Worm (Caenorhabditis elegans): Measurements from ENCODE around the gene ubc-22.
A peak's percentile ranks its signal among the peaks of the same experiment; 100 is the strongest.

The ubc-22 gene

ce11 chrX:8835405-8835804 is 33.6 kb downstream of the ubc-22 start, which contains the start of gene sec-15:
Gene sec-15 (minus strand): TSS chrX:8835715.
- TF ChIP-seq mdl-1 (tag; optimal IDR thresholded peaks at IDR 0.05): no peak
- TF ChIP-seq sem-4 (tag; optimal IDR thresholded peaks at IDR 0.05): no peak
- no peak for TF ChIP-seq alr-1 (tag; optimal IDR thresholded peaks at IDR 0.05)
- TF ChIP-seq C34F6.9 (tag; optimal IDR thresholded peaks at IDR 0.05): no peak
- no peak for TF ChIP-seq F13H6.1 (tag; optimal IDR thresholded peaks at IDR 0.05)
- TF ChIP-seq nhr-25 (tag; optimal IDR thresholded peaks at IDR 0.05): no peak
- no peak for TF ChIP-seq sma-9 (GFP tag; optimal IDR thresholded peaks at IDR 0.05)
- no peak for TF ChIP-seq sma-9 (tag; optimal IDR thresholded peaks at IDR 0.05)
- no peak for TF ChIP-seq ztf-1 (GFP tag; conservative IDR thresholded peaks at IDR 0.05)
- TF ChIP-seq unc-55 (GFP tag; optimal IDR thresholded peaks at IDR 0.05): no peak
- TF ChIP-seq egl-27 (tag; optimal IDR thresholded peaks at IDR 0.05): no peak
- TF ChIP-seq lin-39 (tag; optimal IDR thresholded peaks at IDR 0.05): no peak
- TF ChIP-seq lin-13 (GFP tag; optimal IDR thresholded peaks at IDR 0.05): no peak
- TF ChIP-seq unc-39 (tag; optimal IDR thresholded peaks at IDR 0.05): no peak
- TF ChIP-seq blmp-1 (tag; optimal IDR thresholded peaks at IDR 0.05; ENCODE audit: insufficient read depth): no peak

ce11 chrX:8831162-8831561 is 37.8 kb downstream of the ubc-22 start, which contains the start of gene C28G1.6:
Gene C28G1.6 (minus strand): TSS chrX:8831262.
- peak; percentile 11 for TF ChIP-seq fos-1 (tag; optimal IDR thresholded peaks at IDR 0.05)
- TF ChIP-seq ztf-1 (GFP tag; conservative IDR thresholded peaks at IDR 0.05): no peak
- TF ChIP-seq mab-5 (tag; optimal IDR thresholded peaks at IDR 0.05): no peak

ce11 chrX:8828365-8828764 is 40.6 kb downstream of the ubc-22 start, which contains the start of gene rcs-1:
Gene rcs-1 (minus strand): TSS chrX:8828540.
- TF ChIP-seq fos-1 (tag; optimal IDR thresholded peaks at IDR 0.05): peak; percentile 71
- no peak for TF ChIP-seq ama-1 (optimal IDR thresholded peaks at IDR 0.05)
- no peak for TF ChIP-seq sma-9 (GFP tag; optimal IDR thresholded peaks at IDR 0.05)
- TF ChIP-seq sma-9 (tag; optimal IDR thresholded peaks at IDR 0.05): no peak
- TF ChIP-seq unc-55 (GFP tag; optimal IDR thresholded peaks at IDR 0.05): no peak
- no peak for TF ChIP-seq crh-2 (tag; optimal IDR thresholded peaks at IDR 0.05)
- TF ChIP-seq nhr-10 (tag; optimal IDR thresholded peaks at IDR 0.05): no peak
- TF ChIP-seq alr-1 (tag; optimal IDR thresholded peaks at IDR 0.05): no peak
- TF ChIP-seq lsy-2 (tag; optimal IDR thresholded peaks at IDR 0.05): no peak
- TF ChIP-seq ceh-16 (tag; optimal IDR thresholded peaks at IDR 0.05): no peak

ce11 chrX:8824437-8824836 is 44.5 kb downstream of the ubc-22 start, which contains the start of gene ifd-1:
Gene ifd-1 (minus strand): TSS chrX:8824448.
- no peak for TF ChIP-seq ceh-16 (tag; optimal IDR thresholded peaks at IDR 0.05)
- TF ChIP-seq ama-1 (optimal IDR thresholded peaks at IDR 0.05): no peak
- TF ChIP-seq ztf-11 (tag; optimal IDR thresholded peaks at IDR 0.05): no peak
- TF ChIP-seq lin-13 (GFP tag; optimal IDR thresholded peaks at IDR 0.05): no peak
- no peak for TF ChIP-seq nhr-77 (tag; optimal IDR thresholded peaks at IDR 0.05)
- no peak for TF ChIP-seq elt-3 (tag; optimal IDR thresholded peaks at IDR 0.05)
- peak; percentile 54 for TF ChIP-seq crh-2 (tag; optimal IDR thresholded peaks at IDR 0.05)
- TF ChIP-seq Y55F3AM.14 (GFP tag; optimal IDR thresholded peaks at IDR 0.05): no peak
- no peak for TF ChIP-seq nhr-11 (tag; optimal IDR thresholded peaks at IDR 0.05)
- TF ChIP-seq lin-39 (tag; optimal IDR thresholded peaks at IDR 0.05): no peak
- TF ChIP-seq alr-1 (tag; optimal IDR thresholded peaks at IDR 0.05): no peak
- TF ChIP-seq aly-2 (tag; optimal IDR thresholded peaks at IDR 0.05): no peak
- no peak for TF ChIP-seq mdl-1 (tag; optimal IDR thresholded peaks at IDR 0.05)
- TF ChIP-seq unc-62 (GFP tag; optimal IDR thresholded peaks at IDR 0.05): no peak
- TF ChIP-seq sem-4 (tag; optimal IDR thresholded peaks at IDR 0.05): no peak
- TF ChIP-seq nhr-12 (tag; optimal IDR thresholded peaks at IDR 0.05): no peak
- no peak for TF ChIP-seq unc-55 (GFP tag; optimal IDR thresholded peaks at IDR 0.05)
- no peak for TF ChIP-seq zag-1 (tag; optimal IDR thresholded peaks at IDR 0.05)
- TF ChIP-seq sma-9 (GFP tag; optimal IDR thresholded peaks at IDR 0.05): peak; percentile 61
- no peak for TF ChIP-seq sma-9 (tag; optimal IDR thresholded peaks at IDR 0.05)
- TF ChIP-seq lsy-2 (tag; optimal IDR thresholded peaks at IDR 0.05): no peak
- no peak for TF ChIP-seq egl-27 (tag; optimal IDR thresholded peaks at IDR 0.05)
- TF ChIP-seq dmd-4 (tag; optimal IDR thresholded peaks at IDR 0.05): no peak
- no peak for TF ChIP-seq ZK546.5 (tag; optimal IDR thresholded peaks at IDR 0.05)
- TF ChIP-seq unc-39 (tag; optimal IDR thresholded peaks at IDR 0.05): no peak
- no peak for TF ChIP-seq R02D3.7 (tag; optimal IDR thresholded peaks at IDR 0.05)
- no peak for TF ChIP-seq nhr-21 (tag; optimal IDR thresholded peaks at IDR 0.05)
- TF ChIP-seq nhr-23 (tag; optimal IDR thresholded peaks at IDR 0.05): no peak
- no peak for TF ChIP-seq nhr-10 (tag; optimal IDR thresholded peaks at IDR 0.05)
- no peak for TF ChIP-seq nhr-6 (tag; optimal IDR thresholded peaks at IDR 0.05)
- TF ChIP-seq skn-1 (tag; optimal IDR thresholded peaks at IDR 0.05): no peak
- no peak for TF ChIP-seq snpc-4 (tag; optimal IDR thresholded peaks at IDR 0.05)
- TF ChIP-seq ceh-82 (tag; optimal IDR thresholded peaks at IDR 0.05): no peak
- TF ChIP-seq sma-3 (GFP tag; optimal IDR thresholded peaks at IDR 0.05): no peak
- TF ChIP-seq fos-1 (tag; optimal IDR thresholded peaks at IDR 0.05): peak; percentile 96
- no peak for TF ChIP-seq mab-5 (tag; optimal IDR thresholded peaks at IDR 0.05)
- TF ChIP-seq ztf-1 (GFP tag; conservative IDR thresholded peaks at IDR 0.05): no peak
- TF ChIP-seq nhr-129 (tag; optimal IDR thresholded peaks at IDR 0.05): peak; percentile 8
- TF ChIP-seq peb-1 (tag; optimal IDR thresholded peaks at IDR 0.05): no peak
- TF ChIP-seq gmeb-1 (tag; optimal IDR thresholded peaks at IDR 0.05): no peak
- TF ChIP-seq elt-1 (tag; optimal IDR thresholded peaks at IDR 0.05): no peak
- peak; percentile 14 for TF ChIP-seq F13H6.1 (tag; optimal IDR thresholded peaks at IDR 0.05)
- no peak for TF ChIP-seq lin-11 (tag; optimal IDR thresholded peaks at IDR 0.05)

Measured in whole organism, L2 larva.